Fruit fly (Drosophila melanogaster) whole organism, embryonic: ENCODE measurements around the gene Zaf1.

Experiments
- C15 ChIP-seq: fragments of 200-800 bp; sonication (Bioruptor generic); IDR thresholded peaks from 3 replicates; pipeline ENCODE4 v1.3.6; 2022; ENCODE audit warnings: missing biosample characterization, missing genetic modification characterization
- CG10147 ChIP-seq: fragments of 200-800 bp; sonication (Bioruptor generic); optimal IDR thresholded peaks from 2 replicates; lab custom pipeline; 2019; ENCODE audit warnings: missing biosample characterization, mild to moderate bottlenecking, missing genetic modification characterization, moderate library complexity
- CG10209 ChIP-seq: fragments of 200-800 bp; sonication (Bioruptor generic); optimal IDR thresholded peaks from 3 replicates; lab custom pipeline; 2017; ENCODE audit warnings: missing biosample characterization, mild to moderate bottlenecking, missing genetic modification characterization, missing genetic modification reagents
- CG11504 ChIP-seq: fragments of 200-800 bp; sonication (Bioruptor generic); optimal IDR thresholded peaks from 3 replicates; lab custom pipeline; 2019; ENCODE audit warnings: missing biosample characterization, mild to moderate bottlenecking, missing genetic modification characterization, moderate library complexity
- CG12219 ChIP-seq: fragments of 200-800 bp; sonication (Bioruptor generic); optimal IDR thresholded peaks from 3 replicates; lab custom pipeline; 2018; ENCODE audit warnings: missing biosample characterization, mild to moderate bottlenecking, missing genetic modification characterization
- CG12659 ChIP-seq: fragments of 200-800 bp; sonication (Bioruptor generic); optimal IDR thresholded peaks from 3 replicates; lab custom pipeline; 2017; ENCODE audit warnings: mild to moderate bottlenecking, missing biosample characterization, missing genetic modification reagents, missing genetic modification characterization
- CG12942 ChIP-seq: fragments of 200-800 bp; sonication (Bioruptor generic); optimal IDR thresholded peaks from 3 replicates; lab custom pipeline; 2016; ENCODE audit warnings: missing biosample characterization, missing genetic modification characterization
- CG13424 ChIP-seq: fragments of 200-800 bp; sonication (Bioruptor generic); optimal IDR thresholded peaks from 2 replicates; lab custom pipeline; 2019; ENCODE audit warnings: missing biosample characterization, mild to moderate bottlenecking, missing genetic modification characterization, moderate library complexity
- CG15073 ChIP-seq: fragments of 200-800 bp; sonication (Bioruptor generic); optimal IDR thresholded peaks from 2 replicates; lab custom pipeline; 2016; ENCODE audit warnings: missing biosample characterization, missing genetic modification characterization
- CG16863 ChIP-seq: fragments of 200-800 bp; sonication (Bioruptor generic); optimal IDR thresholded peaks from 3 replicates; lab custom pipeline; 2016; ENCODE audit warnings: missing biosample characterization, missing genetic modification characterization
- CG2120 ChIP-seq: fragments of 200-800 bp; sonication (Bioruptor generic); optimal IDR thresholded peaks from 3 replicates; lab custom pipeline; 2016; ENCODE audit warnings: missing biosample characterization, missing genetic modification characterization
- CG2678 ChIP-seq: fragments of 200-800 bp; sonication (Bioruptor generic); optimal IDR thresholded peaks from 3 replicates; lab custom pipeline; 2019; ENCODE audit warnings: missing biosample characterization, mild to moderate bottlenecking, missing genetic modification characterization, moderate library complexity
- CG3065 ChIP-seq: fragments of 200-800 bp; sonication (Bioruptor generic); optimal IDR thresholded peaks from 2 replicates; lab custom pipeline; 2016; ENCODE audit warnings: missing biosample characterization, missing genetic modification characterization
- CG31365 ChIP-seq: fragments of 200-800 bp; sonication (Bioruptor generic); optimal IDR thresholded peaks from 2 replicates; lab custom pipeline; 2018; ENCODE audit warnings: missing biosample characterization, mild to moderate bottlenecking, missing genetic modification characterization
- CG3407 ChIP-seq: fragments of 200-800 bp; sonication (Bioruptor generic); optimal IDR thresholded peaks from 2 replicates; lab custom pipeline; 2018; ENCODE audit warnings: missing biosample characterization, mild to moderate bottlenecking, missing genetic modification characterization
- CG3838 ChIP-seq: fragments of 200-800 bp; sonication (Bioruptor generic); optimal IDR thresholded peaks from 3 replicates; lab custom pipeline; 2016; ENCODE audit warnings: missing biosample characterization, missing genetic modification characterization
- CG3847 ChIP-seq: fragments of 200-800 bp; sonication (Bioruptor generic); IDR thresholded peaks from 2 replicates; pipeline ENCODE4 v1.3.6; 2022; ENCODE audit warnings: missing biosample characterization, missing genetic modification characterization
- CG7839 ChIP-seq: fragments of 200-800 bp; sonication (Bioruptor generic); optimal IDR thresholded peaks from 3 replicates; lab custom pipeline; 2018; ENCODE audit warnings: missing biosample characterization, mild to moderate bottlenecking, missing genetic modification characterization, moderate library complexity
- CG8944 ChIP-seq: fragments of 200-800 bp; sonication (Bioruptor generic); optimal IDR thresholded peaks from 3 replicates; lab custom pipeline; 2016; ENCODE audit warnings: missing biosample characterization, missing genetic modification characterization
- CG9215 ChIP-seq: fragments of 200-800 bp; sonication (Bioruptor generic); IDR thresholded peaks from 2 replicates; pipeline ENCODE4 v1.3.6; 2022; ENCODE audit warnings: missing biosample characterization, missing genetic modification characterization
- CG9437 ChIP-seq: fragments of 200-800 bp; sonication (Bioruptor generic); optimal IDR thresholded peaks from 2 replicates; lab custom pipeline; 2018; ENCODE audit warnings: missing biosample characterization, mild to moderate bottlenecking, missing genetic modification characterization
- CoRest ChIP-seq: fragments of 200-800 bp; sonication (Bioruptor generic); optimal IDR thresholded peaks from 3 replicates; lab custom pipeline; 2018; ENCODE audit warnings: missing biosample characterization, mild to moderate bottlenecking, missing genetic modification characterization, moderate library complexity
- Dbx ChIP-seq: fragments of 200-800 bp; sonication (Bioruptor generic); IDR thresholded peaks from 3 replicates; pipeline ENCODE4 v1.3.6; 2022; ENCODE audit warnings: missing biosample characterization, missing genetic modification characterization
- H15 ChIP-seq: fragments of 200-800 bp; sonication (Bioruptor generic); IDR thresholded peaks from 3 replicates; pipeline ENCODE4 v1.3.6; 2022; ENCODE audit warnings: missing biosample characterization, missing genetic modification characterization
- HLHmδ ChIP-seq: fragments of 200-800 bp; sonication (Bioruptor generic); optimal IDR thresholded peaks from 2 replicates; lab custom pipeline; 2018; ENCODE audit warnings: missing biosample characterization, mild to moderate bottlenecking, missing genetic modification characterization, moderate library complexity
- Hr39 ChIP-seq: fragments of >200 bp; optimal IDR thresholded peaks from 2 replicates; lab custom pipeline; 2017
- Neu2 ChIP-seq: fragments of 200-800 bp; sonication (Bioruptor generic); optimal IDR thresholded peaks from 3 replicates; lab custom pipeline; 2016; ENCODE audit warnings: missing biosample characterization, missing genetic modification characterization, borderline replicate concordance
- Spps ChIP-seq: fragments of 200-800 bp; sonication (Bioruptor generic); optimal IDR thresholded peaks from 2 replicates; lab custom pipeline; 2018; ENCODE audit warnings: missing biosample characterization, mild to moderate bottlenecking, missing genetic modification characterization
- Sry-δ ChIP-seq: fragments of 200-800 bp; sonication (Bioruptor generic); optimal IDR thresholded peaks from 2 replicates; lab custom pipeline; 2016; ENCODE audit warnings: missing biosample characterization, missing genetic modification characterization
- YL-1 ChIP-seq: fragments of 200-800 bp; sonication (Bioruptor generic); optimal IDR thresholded peaks from 3 replicates; lab custom pipeline; 2017; ENCODE audit warnings: missing biosample characterization, mild to moderate bottlenecking, missing genetic modification characterization
- cg ChIP-seq: fragments of 200-800 bp; sonication (Bioruptor generic); optimal IDR thresholded peaks from 3 replicates; lab custom pipeline; 2019; ENCODE audit warnings: missing biosample characterization, mild to moderate bottlenecking, missing genetic modification characterization, moderate library complexity
- chn ChIP-seq: fragments of 200-800 bp; sonication (Bioruptor generic); optimal IDR thresholded peaks from 2 replicates; lab custom pipeline; 2016; ENCODE audit warnings: missing biosample characterization, missing genetic modification characterization
- crp ChIP-seq, 2 experiments: fragments of 200-800 bp; sonication (Bioruptor generic); optimal IDR thresholded peaks; 2 replicates in 1 of 2; 3 replicates in 1 of 2; lab custom pipeline; 2017; ENCODE audit warnings: missing biosample characterization in 2 of 2, missing genetic modification characterization in 2 of 2, mild to moderate bottlenecking in 1 of 2, moderate library complexity in 1 of 2
- cwo ChIP-seq: fragments of 200-800 bp; sonication (Bioruptor generic); optimal IDR thresholded peaks from 3 replicates; lab custom pipeline; 2017; ENCODE audit warnings: missing biosample characterization, missing genetic modification characterization, mild to moderate bottlenecking, moderate library complexity, missing genetic modification reagents
- fru ChIP-seq: fragments of >200 bp; optimal IDR thresholded peaks from 2 replicates; lab custom pipeline; 2017
- gcm ChIP-seq: fragments of 200-800 bp; sonication (Bioruptor generic); optimal IDR thresholded peaks from 2 replicates; lab custom pipeline; 2019; ENCODE audit warnings: missing biosample characterization, mild to moderate bottlenecking, missing genetic modification characterization, moderate library complexity
- gcm2 ChIP-seq: fragments of 200-800 bp; sonication (Bioruptor generic); optimal IDR thresholded peaks from 2 replicates; lab custom pipeline; 2016; ENCODE audit warnings: missing biosample characterization, missing genetic modification characterization
- ham ChIP-seq: fragments of 200-800 bp; sonication (Bioruptor generic); IDR thresholded peaks from 2 replicates; pipeline ENCODE4 v1.3.6; 2022; ENCODE audit warnings: missing biosample characterization, missing genetic modification characterization
- jigr1 ChIP-seq: fragments of 200-800 bp; sonication (Bioruptor generic); IDR thresholded peaks from 3 replicates; pipeline ENCODE4 v1.3.6; 2022; ENCODE audit warnings: missing biosample characterization, missing genetic modification characterization
- knrl ChIP-seq: fragments of 200-800 bp; sonication (Bioruptor generic); IDR thresholded peaks from 3 replicates; pipeline ENCODE4 v1.3.6; 2022; ENCODE audit warnings: missing biosample characterization, missing genetic modification characterization; ENCODE audit not compliant: partially characterized antibody
- nom ChIP-seq: fragments of 200-800 bp; sonication (Bioruptor generic); optimal IDR thresholded peaks from 2 replicates; lab custom pipeline; 2017; ENCODE audit warnings: missing biosample characterization, missing genetic modification characterization, mild to moderate bottlenecking, moderate library complexity, missing genetic modification reagents
- oc ChIP-seq: fragments of 200-800 bp; sonication (Bioruptor generic); optimal IDR thresholded peaks from 2 replicates; lab custom pipeline; 2018; ENCODE audit warnings: missing biosample characterization, mild to moderate bottlenecking, missing genetic modification characterization, moderate library complexity
- odd ChIP-seq: fragments of 200-800 bp; sonication (Bioruptor generic); optimal IDR thresholded peaks from 2 replicates; lab custom pipeline; 2017; ENCODE audit warnings: missing biosample characterization, mild to moderate bottlenecking, missing genetic modification characterization
- onecut ChIP-seq: fragments of 200-800 bp; sonication (Bioruptor generic); IDR thresholded peaks from 2 replicates; pipeline ENCODE4 v1.3.6; 2022; ENCODE audit warnings: missing biosample characterization, missing genetic modification characterization
- psq ChIP-seq: fragments of 200-800 bp; sonication (Bioruptor generic); optimal IDR thresholded peaks from 2 replicates; lab custom pipeline; 2017; ENCODE audit warnings: missing biosample characterization, missing genetic modification characterization
- run ChIP-seq: fragments of 200-800 bp; sonication (Bioruptor generic); optimal IDR thresholded peaks from 3 replicates; lab custom pipeline; 2018; ENCODE audit warnings: missing biosample characterization, mild to moderate bottlenecking, missing genetic modification characterization
- sc ChIP-seq, 3 experiments: fragments of >200 bp in 2 of 3; fragments of 200-800 bp in 1 of 3; sonication (Bioruptor generic) in 1 of 3; optimal IDR thresholded peaks; 2 replicates in 2 of 3; 3 replicates in 1 of 3; lab custom pipeline; 2017; ENCODE audit warnings: mild to moderate bottlenecking in 1 of 3, missing biosample characterization in 1 of 3, missing genetic modification characterization in 1 of 3, missing genetic modification reagents in 1 of 3
- slbo ChIP-seq: fragments of 200-800 bp; sonication (Bioruptor generic); IDR thresholded peaks from 2 replicates; pipeline ENCODE4 v1.3.6; 2022; ENCODE audit warnings: missing biosample characterization, missing genetic modification characterization
- zfh1 ChIP-seq: fragments of 200-800 bp; sonication (Bioruptor generic); IDR thresholded peaks from 3 replicates; pipeline ENCODE4 v1.3.6; 2022; ENCODE audit warnings: missing biosample characterization, missing genetic modification characterization

The Zaf1 gene

DNA sequence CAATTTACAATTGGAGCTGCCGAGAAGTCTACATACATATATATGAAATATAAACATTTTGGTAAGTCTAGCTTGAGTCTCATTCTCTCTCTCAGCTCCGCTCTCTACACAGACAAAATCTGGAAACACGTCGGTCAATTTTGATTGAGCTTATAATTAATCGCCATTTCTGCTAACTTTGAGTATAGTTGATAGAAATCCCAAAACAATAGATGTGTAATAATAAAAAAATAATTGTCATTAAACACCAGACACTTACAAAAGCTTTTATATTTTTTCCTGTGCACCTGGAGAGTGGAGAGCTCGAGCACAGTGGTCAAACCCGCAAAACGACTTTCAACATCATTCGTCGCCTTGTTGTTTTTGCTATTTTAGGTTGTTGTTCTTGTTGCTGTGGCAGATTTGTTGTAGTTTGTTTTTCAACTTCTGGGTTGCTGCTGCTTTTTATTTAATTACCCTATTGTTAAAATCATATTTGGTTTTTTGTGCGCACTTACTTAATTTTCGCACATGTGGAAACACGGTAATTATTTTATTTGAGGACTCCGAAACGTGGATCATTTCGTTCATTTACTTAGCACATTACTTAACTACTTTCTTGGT is 31.3 kb upstream of the Zaf1 start (continued):
- TF ChIP-seq YL-1: peak; percentile 77
- peak; percentile 91 for TF ChIP-seq onecut (GFP tag; lab: Robert Waterston, UW)
- peak; percentile 93 for TF ChIP-seq gcm2 (GFP tag; lab: Kevin White, UChicago)
- TF ChIP-seq cwo: peak; percentile 92
- TF ChIP-seq CG2678 (tag; lab: Kevin White, UChicago): peak; percentile 98
- peak; percentile 95 for TF ChIP-seq CG11504
- peak; percentile 97 for TF ChIP-seq CG13424
- TF ChIP-seq odd (GFP tag; lab: Kevin White, UChicago): peak; percentile 90
- peak; percentile 94 for TF ChIP-seq CG3407
- TF ChIP-seq CG12659 (GFP tag; lab: Kevin White, UChicago): peak; percentile 98
- no peak for TF ChIP-seq knrl (GFP tag; lab: Robert Waterston, UW)
- TF ChIP-seq ham (GFP tag; lab: Robert Waterston, UW): peak; percentile 92
- peak; percentile 98 for TF ChIP-seq CG2120 (GFP tag; lab: Kevin White, UChicago)
- TF ChIP-seq CG10209 (GFP tag; lab: Kevin White, UChicago): peak; percentile 95
- peak; percentile 84; the same call in 2 of the 3 replicates for TF ChIP-seq jigr1
- TF ChIP-seq crp (GFP tag; optimal IDR thresholded peaks at IDR 0.05; lab: Kevin White, UChicago): peak in 1 of 2 experiments; percentile 57
- peak; percentile 92 for TF ChIP-seq CG3838
- peak; percentile 93 for TF ChIP-seq CG16863 (GFP tag; lab: Kevin White, UChicago)
- peak; percentile 97 for TF ChIP-seq nom (GFP tag; lab: Kevin White, UChicago)
- TF ChIP-seq chn (GFP tag; lab: Kevin White, UChicago): peak; percentile 97
- TF ChIP-seq gcm (GFP tag; lab: Kevin White, UChicago): peak; percentile 95
- TF ChIP-seq CoRest (tag; lab: Kevin White, UChicago): peak; percentile 96
- peak; percentile 91 for TF ChIP-seq Spps
- TF ChIP-seq Hr39 (lab: Kevin White, UChicago): no peak
- TF ChIP-seq CG9437 (GFP tag; lab: Kevin White, UChicago): peak; percentile 87
- TF ChIP-seq HLHmδ (GFP tag; lab: Kevin White, UChicago): no peak
- TF ChIP-seq slbo (GFP tag; lab: Robert Waterston, UW): peak; percentile 98
- peak; percentile 97 for TF ChIP-seq zfh1 (GFP tag; lab: Robert Waterston, UW)
- TF ChIP-seq CG8944 (GFP tag; lab: Kevin White, UChicago): peak; percentile 93
- TF ChIP-seq CG10147 (GFP tag; lab: Kevin White, UChicago): peak; percentile 96
- peak; percentile 89 for TF ChIP-seq run (tag; lab: Kevin White, UChicago)
- TF ChIP-seq H15 (GFP tag; lab: Robert Waterston, UW): peak; percentile 97
- no peak for TF ChIP-seq fru (lab: Kevin White, UChicago)
- TF ChIP-seq Neu2: peak; percentile 77
- TF ChIP-seq CG15073 (GFP tag; lab: Kevin White, UChicago): peak; percentile 71
- peak; percentile 97 for TF ChIP-seq Dbx (GFP tag; lab: Robert Waterston, UW)
- TF ChIP-seq CG12219 (GFP tag; lab: Kevin White, UChicago): peak; percentile 96
- no peak for TF ChIP-seq cg (GFP tag; lab: Kevin White, UChicago)
- peak; percentile 93 for TF ChIP-seq CG9215 (GFP tag; lab: Robert Waterston, UW)
- peak; percentile 57 for TF ChIP-seq Sry-δ (GFP tag; lab: Kevin White, UChicago)
- TF ChIP-seq oc (tag; lab: Kevin White, UChicago): peak; percentile 98
- peak; percentile 97 for TF ChIP-seq CG7839 (tag; lab: Kevin White, UChicago)
- TF ChIP-seq CG3065: peak; percentile 82
- peak; percentile 94 for TF ChIP-seq CG12942 (GFP tag; lab: Kevin White, UChicago)
- TF ChIP-seq CG3847 (GFP tag; lab: Robert Waterston, UW): peak; percentile 97
- TF ChIP-seq CG31365 (tag; lab: Kevin White, UChicago): peak; percentile 87
- TF ChIP-seq sc (optimal IDR thresholded peaks at IDR 0.05; lab: Kevin White, UChicago): no peak
- TF ChIP-seq sc (GFP tag; optimal IDR thresholded peaks at IDR 0.05; lab: Kevin White, UChicago): peak; percentile 92
- TF ChIP-seq psq (GFP tag; lab: Kevin White, UChicago): peak; percentile 84
- TF ChIP-seq C15: peak; percentile 88
